Fruit fly (Drosophila melanogaster): ENCODE data around the gene apolpp.

Gene apolpp

DNA sequence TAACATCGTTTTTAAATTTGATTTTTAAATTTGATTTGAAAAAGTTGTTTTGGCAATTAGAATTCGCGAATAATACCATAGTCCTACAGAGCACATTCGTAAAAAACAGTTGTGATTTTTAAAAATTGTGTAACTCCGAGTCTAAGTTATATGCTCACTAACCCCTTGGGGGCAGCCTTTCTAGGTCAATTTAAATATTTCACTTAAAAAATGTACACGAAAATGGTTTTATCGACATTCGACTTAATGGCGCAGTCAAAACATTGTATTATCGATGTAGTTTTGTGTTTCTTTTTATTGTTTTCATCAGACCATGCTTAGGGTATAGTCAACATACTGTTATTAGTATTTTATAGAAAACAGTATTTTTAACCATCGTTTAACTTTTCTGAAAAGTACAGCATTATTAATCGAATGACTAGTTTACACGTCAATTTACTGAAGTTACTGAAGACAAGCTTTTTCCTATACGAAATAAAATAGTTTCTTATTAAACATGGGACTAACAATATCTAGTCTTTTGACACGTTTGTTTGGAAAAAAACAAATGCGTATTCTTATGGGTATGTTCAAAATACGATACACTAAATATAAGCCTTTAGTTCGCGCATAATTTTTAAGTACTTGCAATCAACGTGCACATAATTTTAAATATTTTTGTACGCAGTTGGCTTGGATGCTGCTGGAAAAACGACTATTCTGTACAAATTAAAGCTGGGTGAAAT lies 63.2 kb downstream of the apolpp start, which contains the start of gene Arf4:
Gene Arf4 (plus strand): TSS at position 399 of the 725 bp plus-strand sequence.
- TF ChIP-seq CG17801 (GFP tag; optimal IDR thresholded peaks at IDR 0.05; ENCODE audit: partially characterized antibody), result peak; percentile 77

DNA sequence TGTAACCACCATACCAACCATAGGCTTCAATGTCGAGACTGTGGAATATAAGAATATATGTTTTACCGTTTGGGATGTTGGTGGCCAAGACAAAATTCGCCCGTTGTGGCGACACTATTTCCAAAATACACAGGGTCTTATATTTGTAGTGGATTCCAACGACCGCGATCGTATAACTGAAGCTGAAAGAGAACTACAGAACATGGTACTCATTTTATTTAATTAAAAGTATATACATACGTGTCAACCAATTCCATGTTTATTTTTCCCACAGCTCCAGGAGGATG lies 63.7 kb downstream of the apolpp start:
- no peak for TF ChIP-seq CG17801 (GFP tag; optimal IDR thresholded peaks at IDR 0.05; ENCODE audit: partially characterized antibody)

DNA sequence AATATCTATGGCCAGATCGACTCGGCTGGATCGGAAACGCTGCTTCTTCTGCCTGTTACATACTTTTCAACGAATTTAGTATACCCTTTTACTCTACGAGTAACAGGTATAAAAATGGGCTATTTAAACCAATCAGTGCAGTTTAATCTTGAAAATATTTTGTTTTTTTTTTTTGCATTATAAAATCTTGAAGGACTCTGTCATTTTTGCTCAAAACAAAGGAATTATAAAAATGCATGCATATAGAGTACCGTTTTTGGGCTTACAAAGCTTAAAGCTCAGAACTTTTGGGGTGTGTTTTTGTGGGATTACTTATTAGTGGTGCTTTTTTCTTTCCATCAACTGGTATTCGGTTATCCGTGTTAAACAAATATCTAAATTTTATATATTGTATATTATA lies 65.5 kb downstream of the apolpp start, which contains the start of gene CG11155:
Gene CG11155 (plus strand): TSS at position 313 of the 400 bp plus-strand sequence.
- TF ChIP-seq CG17801 (GFP tag; optimal IDR thresholded peaks at IDR 0.05; ENCODE audit: partially characterized antibody), result no peak

Data from ovary, adult (tissue).